Fruit fly (Drosophila melanogaster) whole organism, embryonic: Measurements from ENCODE around the gene comm.

Experiments used
- Atf6 ChIP-seq: fragments of 200-800 bp; sonication (Bioruptor generic); IDR thresholded peaks from 2 replicates; pipeline ENCODE4 v1.3.6; 2022; ENCODE audit warnings: missing biosample characterization, missing genetic modification characterization
- CG11247 ChIP-seq: fragments of 200-800 bp; sonication (Bioruptor generic); IDR thresholded peaks from 2 replicates; pipeline ENCODE4 v1.3.6; 2022; ENCODE audit warnings: missing biosample characterization, missing genetic modification characterization
- CG11560 ChIP-seq: fragments of 200-800 bp; sonication (Bioruptor generic); IDR thresholded peaks from 3 replicates; pipeline ENCODE4 v1.3.6; 2022; ENCODE audit warnings: missing biosample characterization, missing genetic modification characterization
- CG12155 ChIP-seq: fragments of 200-800 bp; sonication (Bioruptor generic); optimal IDR thresholded peaks from 3 replicates; lab custom pipeline; 2016; ENCODE audit warnings: missing biosample characterization, missing genetic modification characterization
- CG12659 ChIP-seq: fragments of 200-800 bp; sonication (Bioruptor generic); optimal IDR thresholded peaks from 3 replicates; lab custom pipeline; 2017; ENCODE audit warnings: mild to moderate bottlenecking, missing biosample characterization, missing genetic modification reagents, missing genetic modification characterization
- CG13624 ChIP-seq: fragments of 200-800 bp; sonication (Bioruptor generic); optimal IDR thresholded peaks from 2 replicates; lab custom pipeline; 2016; ENCODE audit warnings: missing biosample characterization, missing genetic modification characterization
- CG14050 ChIP-seq: fragments of 200-800 bp; sonication (Bioruptor generic); IDR thresholded peaks from 3 replicates; pipeline ENCODE4 v1.3.6; 2022; ENCODE audit warnings: missing biosample characterization, missing genetic modification characterization
- CG1792 ChIP-seq: fragments of 200-800 bp; sonication (Bioruptor generic); optimal IDR thresholded peaks from 2 replicates; lab custom pipeline; 2016; ENCODE audit warnings: missing biosample characterization, missing genetic modification characterization
- CG31365 ChIP-seq: fragments of 200-800 bp; sonication (Bioruptor generic); optimal IDR thresholded peaks from 2 replicates; lab custom pipeline; 2018; ENCODE audit warnings: missing biosample characterization, mild to moderate bottlenecking, missing genetic modification characterization
- CG43689 ChIP-seq: fragments of 200-800 bp; sonication (Bioruptor generic); IDR thresholded peaks from 2 replicates; pipeline ENCODE4 v1.3.6; 2022; ENCODE audit warnings: missing biosample characterization, missing genetic modification characterization
- CG4820 ChIP-seq: fragments of 200-800 bp; sonication (Bioruptor generic); optimal IDR thresholded peaks from 3 replicates; lab custom pipeline; 2016; ENCODE audit warnings: missing biosample characterization, missing genetic modification characterization
- CG7745 ChIP-seq: fragments of 200-800 bp; sonication (Bioruptor generic); optimal IDR thresholded peaks from 2 replicates; lab custom pipeline; 2018; ENCODE audit warnings: missing biosample characterization, mild to moderate bottlenecking, missing genetic modification characterization, moderate library complexity
- CG8281 ChIP-seq: fragments of 200-800 bp; sonication (Bioruptor generic); optimal IDR thresholded peaks from 2 replicates; lab custom pipeline; 2018; ENCODE audit warnings: missing biosample characterization, mild to moderate bottlenecking, missing genetic modification characterization, moderate library complexity
- CG8478 ChIP-seq: fragments of >200 bp; optimal IDR thresholded peaks from 2 replicates; lab custom pipeline; 2018
- CG8944 ChIP-seq: fragments of 200-800 bp; sonication (Bioruptor generic); optimal IDR thresholded peaks from 3 replicates; lab custom pipeline; 2016; ENCODE audit warnings: missing biosample characterization, missing genetic modification characterization
- CG9437 ChIP-seq: fragments of 200-800 bp; sonication (Bioruptor generic); optimal IDR thresholded peaks from 2 replicates; lab custom pipeline; 2018; ENCODE audit warnings: missing biosample characterization, mild to moderate bottlenecking, missing genetic modification characterization
- Camta ChIP-seq: fragments of 200-800 bp; sonication (Bioruptor generic); optimal IDR thresholded peaks from 2 replicates; lab custom pipeline; 2016; ENCODE audit warnings: missing biosample characterization, missing genetic modification characterization
- CoRest ChIP-seq: fragments of 200-800 bp; sonication (Bioruptor generic); optimal IDR thresholded peaks from 3 replicates; lab custom pipeline; 2018; ENCODE audit warnings: missing biosample characterization, mild to moderate bottlenecking, missing genetic modification characterization, moderate library complexity
- Dfd ChIP-seq, 2 experiments: fragments of >200 bp; optimal IDR thresholded peaks; 2 replicates each; lab custom pipeline; 2017; ENCODE audit warnings: missing biosample characterization in 2 of 2, missing genetic modification characterization in 2 of 2
- Dll ChIP-seq: fragments of 200-800 bp; sonication (Bioruptor generic); IDR thresholded peaks from 4 replicates; pipeline ENCODE4 v1.3.6; 2022; ENCODE audit warnings: missing biosample characterization, missing genetic modification characterization; ENCODE audit not compliant: partially characterized antibody
- Elba2 ChIP-seq: fragments of 200-800 bp; sonication (Bioruptor generic); optimal IDR thresholded peaks from 3 replicates; lab custom pipeline; 2016; ENCODE audit warnings: missing biosample characterization, missing genetic modification characterization
- Gug ChIP-seq: fragments of 200-800 bp; sonication (Bioruptor generic); IDR thresholded peaks from 4 replicates; pipeline ENCODE4 v1.3.6; 2022; ENCODE audit warnings: missing biosample characterization, missing genetic modification characterization
- HLH4C ChIP-seq: fragments of 200-800 bp; sonication (Bioruptor generic); IDR thresholded peaks from 3 replicates; pipeline ENCODE4 v1.3.6; 2022; ENCODE audit warnings: missing biosample characterization, missing genetic modification characterization; ENCODE audit not compliant: partially characterized antibody
- Hmr ChIP-seq: fragments of 200-800 bp; sonication (Bioruptor generic); optimal IDR thresholded peaks from 3 replicates; lab custom pipeline; 2017; ENCODE audit warnings: mild to moderate bottlenecking, missing biosample characterization, missing genetic modification reagents, missing genetic modification characterization
- Hr3 ChIP-seq: fragments of 200-800 bp; sonication (Bioruptor generic); optimal IDR thresholded peaks from 3 replicates; lab custom pipeline; 2016; ENCODE audit warnings: missing biosample characterization, missing genetic modification characterization
- Lim3 ChIP-seq: fragments of 200-800 bp; sonication (Bioruptor generic); IDR thresholded peaks from 2 replicates; pipeline ENCODE4 v1.3.6; 2022; ENCODE audit warnings: missing biosample characterization, missing genetic modification characterization
- Mrtf ChIP-seq: fragments of 200-800 bp; sonication (Bioruptor generic); IDR thresholded peaks from 3 replicates; pipeline ENCODE4 v1.3.6; 2022; ENCODE audit warnings: missing biosample characterization, missing genetic modification characterization
- Sry-β ChIP-seq: fragments of 200-800 bp; sonication (Bioruptor generic); optimal IDR thresholded peaks from 2 replicates; lab custom pipeline; 2018; ENCODE audit warnings: missing biosample characterization, mild to moderate bottlenecking, missing genetic modification characterization, moderate library complexity
- YL-1 ChIP-seq: fragments of 200-800 bp; sonication (Bioruptor generic); optimal IDR thresholded peaks from 3 replicates; lab custom pipeline; 2017; ENCODE audit warnings: missing biosample characterization, mild to moderate bottlenecking, missing genetic modification characterization
- abd-A ChIP-seq: fragments of 200-800 bp; sonication (Bioruptor generic); optimal IDR thresholded peaks from 3 replicates; lab custom pipeline; 2019; ENCODE audit warnings: missing biosample characterization, mild to moderate bottlenecking, missing genetic modification characterization, moderate library complexity
- al ChIP-seq: fragments of 200-800 bp; sonication (Bioruptor generic); IDR thresholded peaks from 2 replicates; pipeline ENCODE4 v1.3.6; 2022; ENCODE audit warnings: missing biosample characterization, missing genetic modification characterization
- ase ChIP-seq: fragments of 200-800 bp; sonication (Bioruptor generic); IDR thresholded peaks from 3 replicates; pipeline ENCODE4 v1.3.6; 2022; ENCODE audit warnings: missing biosample characterization, missing genetic modification characterization
- corto ChIP-seq: fragments of 200-800 bp; sonication (Bioruptor generic); optimal IDR thresholded peaks from 2 replicates; lab custom pipeline; 2016; ENCODE audit warnings: missing biosample characterization, mild to moderate bottlenecking, missing genetic modification characterization, moderate library complexity
- eve ChIP-seq, 2 experiments: fragments of >200 bp; optimal IDR thresholded peaks; 2 replicates each; lab custom pipeline; 2017; ENCODE audit warnings: missing biosample characterization in 2 of 2, missing genetic modification characterization in 2 of 2
- fd64A ChIP-seq: fragments of 200-800 bp; sonication (Bioruptor generic); optimal IDR thresholded peaks from 3 replicates; lab custom pipeline; 2018; ENCODE audit warnings: missing biosample characterization, mild to moderate bottlenecking, missing genetic modification characterization
- gro ChIP-seq: fragments of 200-800 bp; sonication (Bioruptor generic); optimal IDR thresholded peaks from 2 replicates; lab custom pipeline; 2016; ENCODE audit warnings: missing biosample characterization, missing genetic modification characterization
- gsb-n ChIP-seq: fragments of 200-800 bp; sonication (Bioruptor generic); optimal IDR thresholded peaks from 3 replicates; lab custom pipeline; 2018; ENCODE audit warnings: missing biosample characterization, mild to moderate bottlenecking, missing genetic modification characterization
- jigr1 ChIP-seq: fragments of 200-800 bp; sonication (Bioruptor generic); IDR thresholded peaks from 3 replicates; pipeline ENCODE4 v1.3.6; 2022; ENCODE audit warnings: missing biosample characterization, missing genetic modification characterization
- kay ChIP-seq: fragments of 200-800 bp; sonication (Bioruptor generic); optimal IDR thresholded peaks from 2 replicates; lab custom pipeline; 2016; ENCODE audit warnings: missing biosample characterization, missing genetic modification characterization
- lab ChIP-seq: fragments of 200-800 bp; sonication (Bioruptor generic); optimal IDR thresholded peaks from 3 replicates; lab custom pipeline; 2017; ENCODE audit warnings: missing biosample characterization, missing genetic modification characterization, mild to moderate bottlenecking, moderate library complexity, missing genetic modification reagents
- lilli ChIP-seq: fragments of 200-800 bp; sonication (Bioruptor generic); optimal IDR thresholded peaks from 3 replicates; lab custom pipeline; 2016; ENCODE audit warnings: missing biosample characterization, missing genetic modification characterization
- mld ChIP-seq: fragments of 200-800 bp; sonication (Bioruptor generic); IDR thresholded peaks from 3 replicates; pipeline ENCODE4 v1.3.6; 2022; ENCODE audit warnings: missing biosample characterization, missing genetic modification characterization; ENCODE audit not compliant: partially characterized antibody
- nerfin-1 ChIP-seq: fragments of 200-800 bp; sonication (Bioruptor generic); optimal IDR thresholded peaks from 3 replicates; lab custom pipeline; 2019; ENCODE audit warnings: missing biosample characterization, mild to moderate bottlenecking, missing genetic modification characterization, moderate library complexity
- nerfin-2 ChIP-seq: fragments of 200-800 bp; sonication (Bioruptor generic); IDR thresholded peaks from 2 replicates; pipeline ENCODE4 v1.3.6; 2022; ENCODE audit warnings: missing biosample characterization, missing genetic modification characterization; ENCODE audit not compliant: partially characterized antibody
- pros ChIP-seq: fragments of 200-800 bp; sonication (Bioruptor generic); optimal IDR thresholded peaks from 3 replicates; lab custom pipeline; 2019; ENCODE audit warnings: missing biosample characterization, mild to moderate bottlenecking, missing genetic modification characterization, moderate library complexity
- run ChIP-seq: fragments of 200-800 bp; sonication (Bioruptor generic); optimal IDR thresholded peaks from 3 replicates; lab custom pipeline; 2018; ENCODE audit warnings: missing biosample characterization, mild to moderate bottlenecking, missing genetic modification characterization
- scrt ChIP-seq: fragments of 200-800 bp; sonication (Bioruptor generic); optimal IDR thresholded peaks from 2 replicates; lab custom pipeline; 2018; ENCODE audit warnings: missing biosample characterization, mild to moderate bottlenecking, missing genetic modification characterization, moderate library complexity
- seq ChIP-seq: fragments of 200-800 bp; sonication (Bioruptor generic); IDR thresholded peaks from 2 replicates; pipeline ENCODE4 v1.3.6; 2022; ENCODE audit warnings: missing biosample characterization, missing genetic modification characterization
- sqz ChIP-seq: fragments of 200-800 bp; sonication (Bioruptor generic); optimal IDR thresholded peaks from 3 replicates; lab custom pipeline; 2018; ENCODE audit warnings: missing biosample characterization, mild to moderate bottlenecking, missing genetic modification characterization
- sug ChIP-seq: fragments of 200-800 bp; optimal IDR thresholded peaks from 2 replicates; lab custom pipeline; 2019; ENCODE audit warnings: missing biosample characterization, mild to moderate bottlenecking, missing genetic modification characterization, moderate library complexity
- toy ChIP-seq: fragments of 200-800 bp; sonication (Bioruptor generic); IDR thresholded peaks from 2 replicates; pipeline ENCODE4 v1.3.6; 2022; ENCODE audit warnings: missing biosample characterization, missing genetic modification characterization

Gene comm

DNA sequence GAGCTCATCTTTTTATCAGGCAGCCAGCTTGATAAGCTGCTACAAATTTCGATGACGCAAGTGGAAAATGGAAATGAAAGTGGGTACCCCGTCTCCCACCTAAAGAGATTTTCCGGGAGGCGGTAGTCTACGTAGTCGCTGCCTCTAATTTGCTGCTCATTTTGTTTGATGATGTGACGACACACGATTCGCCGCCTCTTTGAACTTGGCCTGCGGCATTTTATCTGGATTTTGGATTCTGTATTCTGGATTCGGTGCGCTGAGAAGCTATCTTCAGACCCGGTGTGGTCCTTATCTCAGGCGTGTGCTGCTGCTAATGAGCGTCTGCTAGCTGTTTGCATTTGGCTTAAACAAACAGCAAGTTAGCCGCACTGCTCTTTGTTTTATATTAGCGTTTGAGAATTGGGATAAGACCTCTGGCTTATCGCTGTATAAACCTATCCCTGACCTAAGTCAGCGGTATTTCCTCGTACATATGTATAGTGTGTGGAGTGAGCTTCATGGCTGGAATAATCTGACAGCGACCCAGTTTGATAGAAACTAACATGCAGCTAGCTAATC lies 14.2 kb downstream of the comm start (continued):
- TF ChIP-seq corto (GFP tag; lab: Kevin White, UChicago) (no peak), CG9437 (GFP tag; lab: Kevin White, UChicago) (no peak), toy (GFP tag; lab: Robert Waterston, UW) (no peak), eve (GFP tag; optimal IDR thresholded peaks at IDR 0.05; lab: Kevin White, UChicago) (no peak), al (GFP tag; lab: Robert Waterston, UW) (no peak), CG31365 (tag; lab: Kevin White, UChicago) (peak; percentile 14), sug (tag; lab: Kevin White, UChicago) (peak; percentile 77), gro (GFP tag; lab: Kevin White, UChicago) (peak; percentile 12), Elba2 (no peak), Camta (GFP tag; lab: Kevin White, UChicago) (peak; percentile 52), Dfd (GFP tag; optimal IDR thresholded peaks at IDR 0.05; lab: Kevin White, UChicago) (no peak), pros (GFP tag; lab: Kevin White, UChicago) (no peak), Hr3 (GFP tag; lab: Kevin White, UChicago) (peak; percentile 15), CG8944 (peak; percentile 43), scrt (peak; percentile 38), kay (GFP tag; lab: Kevin White, UChicago) (peak; percentile 60), CG4820 (peak; percentile 35), CG1792 (GFP tag; lab: Kevin White, UChicago) (peak; percentile 86), Atf6 (GFP tag; lab: Robert Waterston, UW) (peak; percentile 63), Mrtf (GFP tag; lab: Robert Waterston, UW) (no peak), CoRest (tag; lab: Kevin White, UChicago) (peak; percentile 29), Sry-β (GFP tag; lab: Kevin White, UChicago) (no peak), Lim3 (GFP tag; lab: Robert Waterston, UW) (no peak), nerfin-2 (GFP tag; lab: Robert Waterston, UW) (no peak), CG7745 (tag; lab: Kevin White, UChicago) (no peak), CG12659 (GFP tag; lab: Kevin White, UChicago) (peak; percentile 36), Gug (GFP tag; lab: Robert Waterston, UW) (no peak), CG12155 (GFP tag; lab: Kevin White, UChicago) (no peak), Dll (GFP tag; lab: Robert Waterston, UW) (no peak), CG43689 (GFP tag; lab: Robert Waterston, UW) (no peak), abd-A (no peak), jigr1 (no peak), YL-1 (GFP tag; lab: Kevin White, UChicago) (peak; percentile 23), nerfin-1 (tag; lab: Kevin White, UChicago) (peak; percentile 7), lab (GFP tag; lab: Kevin White, UChicago) (peak; percentile 81), gsb-n (tag; lab: Kevin White, UChicago) (peak; percentile 43), seq (peak; percentile 71), CG11560 (tag; lab: Robert Waterston, UW) (no peak), lilli (GFP tag; lab: Kevin White, UChicago) (peak; percentile 22), CG11247 (GFP tag; lab: Robert Waterston, UW) (peak; percentile 51), fd64A (GFP tag; lab: Kevin White, UChicago) (peak; percentile 75), CG14050 (GFP tag; lab: Robert Waterston, UW) (no peak), run (tag; lab: Kevin White, UChicago) (no peak), CG13624 (GFP tag; lab: Kevin White, UChicago) (peak; percentile 30), CG8281 (tag; lab: Kevin White, UChicago) (peak; percentile 29), ase (GFP tag; lab: Robert Waterston, UW) (0 out of 3 replicates have a peak, but pooled peaks have one; percentile 22), HLH4C (GFP tag; lab: Robert Waterston, UW) (no peak), mld (GFP tag; lab: Robert Waterston, UW) (no peak), Hmr (GFP tag; lab: Kevin White, UChicago) (peak; percentile 75), sqz (GFP tag; lab: Kevin White, UChicago) (no peak), CG8478 (lab: Kevin White, UChicago) (no peak)
